Worm (Caenorhabditis elegans): ENCODE data around the gene ZK105.14.

Gene ZK105.14

ce11 chrV:7734909-7735308 is 13.1 kb upstream of the ZK105.14 start, which contains the start of gene clic-1 (continued):
- TF ChIP-seq ceh-82 (tag; optimal IDR thresholded peaks at IDR 0.05): no peak
- TF ChIP-seq egl-27 (tag; optimal IDR thresholded peaks at IDR 0.05): peak; percentile 7
- no peak for TF ChIP-seq elt-3 (tag; optimal IDR thresholded peaks at IDR 0.05)
- TF ChIP-seq C34F6.9 (tag; optimal IDR thresholded peaks at IDR 0.05): peak; percentile 78

DNA sequence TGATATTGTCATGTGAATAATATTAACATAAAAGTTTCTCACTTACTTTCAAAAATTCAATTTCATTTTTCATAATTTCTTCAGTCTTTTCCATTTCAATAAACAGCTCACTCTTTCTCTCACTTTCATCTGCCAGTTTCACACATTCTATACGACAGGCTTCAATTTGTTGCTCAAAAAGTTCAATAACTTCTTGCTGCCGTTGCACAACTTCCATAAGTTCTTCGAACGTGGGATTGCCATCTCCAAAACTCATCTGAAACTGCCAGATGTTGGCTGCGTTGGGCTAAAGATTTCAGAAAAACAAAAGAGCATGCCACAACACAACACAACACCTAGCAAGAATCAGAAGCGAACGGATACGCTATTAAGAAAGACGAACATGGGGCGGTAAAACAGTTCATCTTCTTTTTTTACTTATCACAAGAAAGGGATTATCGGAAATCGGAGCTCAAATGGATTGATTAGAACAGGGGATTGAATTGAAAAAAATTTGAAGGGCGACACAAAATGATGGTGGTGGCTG is 11.5 kb upstream of the ZK105.14 start:
- peak; percentile 4 for TF ChIP-seq ceh-16 (tag; optimal IDR thresholded peaks at IDR 0.05)
- no peak for TF ChIP-seq C34F6.9 (tag; optimal IDR thresholded peaks at IDR 0.05)
- no peak for TF ChIP-seq sma-9 (GFP tag; optimal IDR thresholded peaks at IDR 0.05)
- TF ChIP-seq sma-9 (tag; optimal IDR thresholded peaks at IDR 0.05): no peak
- TF ChIP-seq crh-2 (tag; optimal IDR thresholded peaks at IDR 0.05): no peak
- TF ChIP-seq mbf-1 (tag; optimal IDR thresholded peaks at IDR 0.05): no peak
- TF ChIP-seq lin-13 (GFP tag; optimal IDR thresholded peaks at IDR 0.05): peak; percentile 20
- no peak for TF ChIP-seq lsy-2 (tag; optimal IDR thresholded peaks at IDR 0.05)
- no peak for TF ChIP-seq sma-3 (GFP tag; optimal IDR thresholded peaks at IDR 0.05)
- no peak for TF ChIP-seq fos-1 (tag; optimal IDR thresholded peaks at IDR 0.05)

- TF ChIP-seq ZK546.5 (tag; optimal IDR thresholded peaks at IDR 0.05): no peak
- peak; percentile 20 for TF ChIP-seq nhr-6 (tag; optimal IDR thresholded peaks at IDR 0.05)
- TF ChIP-seq nhr-77 (tag; optimal IDR thresholded peaks at IDR 0.05): no peak
- TF ChIP-seq alr-1 (tag; optimal IDR thresholded peaks at IDR 0.05): no peak
- TF ChIP-seq lin-11 (tag; optimal IDR thresholded peaks at IDR 0.05): no peak
- no peak for TF ChIP-seq snpc-4 (tag; optimal IDR thresholded peaks at IDR 0.05)
- peak; percentile 67 for TF ChIP-seq nhr-129 (tag; optimal IDR thresholded peaks at IDR 0.05)
- TF ChIP-seq sma-3 (GFP tag; optimal IDR thresholded peaks at IDR 0.05): peak; percentile 57
- peak; percentile 42 for TF ChIP-seq sma-9 (GFP tag; optimal IDR thresholded peaks at IDR 0.05)
- no peak for TF ChIP-seq sma-9 (tag; optimal IDR thresholded peaks at IDR 0.05)
- no peak for TF ChIP-seq mbf-1 (tag; optimal IDR thresholded peaks at IDR 0.05)
- TF ChIP-seq ama-1 (optimal IDR thresholded peaks at IDR 0.05): peak; percentile 61
- peak; percentile 49 for TF ChIP-seq nhr-21 (tag; optimal IDR thresholded peaks at IDR 0.05)
- no peak for TF ChIP-seq elt-1 (tag; optimal IDR thresholded peaks at IDR 0.05)
- TF ChIP-seq unc-39 (tag; optimal IDR thresholded peaks at IDR 0.05): no peak
- peak; percentile 68 for TF ChIP-seq crh-2 (tag; optimal IDR thresholded peaks at IDR 0.05)
- no peak for TF ChIP-seq nhr-23 (tag; optimal IDR thresholded peaks at IDR 0.05)
- TF ChIP-seq nhr-11 (tag; optimal IDR thresholded peaks at IDR 0.05): no peak
- TF ChIP-seq blmp-1 (tag; optimal IDR thresholded peaks at IDR 0.05; ENCODE audit: insufficient read depth): no peak
- no peak for TF ChIP-seq ztf-1 (GFP tag; conservative IDR thresholded peaks at IDR 0.05)
- TF ChIP-seq nhr-10 (tag; optimal IDR thresholded peaks at IDR 0.05): no peak
- peak; percentile 46 for TF ChIP-seq nhr-25 (tag; optimal IDR thresholded peaks at IDR 0.05)
- no peak for TF ChIP-seq zag-1 (tag; optimal IDR thresholded peaks at IDR 0.05)
- TF ChIP-seq sem-4 (tag; optimal IDR thresholded peaks at IDR 0.05): peak; percentile 19
- no peak for TF ChIP-seq lin-39 (tag; optimal IDR thresholded peaks at IDR 0.05)
- no peak for TF ChIP-seq ceh-82 (tag; optimal IDR thresholded peaks at IDR 0.05)
- peak in 1 of 2 experiments; percentile 52 for TF ChIP-seq lsy-2 (tag; optimal IDR thresholded peaks at IDR 0.05)
- no peak for TF ChIP-seq mab-5 (tag; optimal IDR thresholded peaks at IDR 0.05)
- no peak for TF ChIP-seq ztf-11 (tag; optimal IDR thresholded peaks at IDR 0.05)
- peak; percentile 68 for TF ChIP-seq F13H6.1 (tag; optimal IDR thresholded peaks at IDR 0.05)
- no peak for TF ChIP-seq nhr-237 (tag; optimal IDR thresholded peaks at IDR 0.05)
- TF ChIP-seq gmeb-1 (tag; optimal IDR thresholded peaks at IDR 0.05): peak; percentile 42
- TF ChIP-seq lin-13 (GFP tag; optimal IDR thresholded peaks at IDR 0.05): peak; percentile 44
- no peak for TF ChIP-seq nhr-12 (tag; optimal IDR thresholded peaks at IDR 0.05)
- TF ChIP-seq aly-2 (tag; optimal IDR thresholded peaks at IDR 0.05): no peak
- TF ChIP-seq fos-1 (tag; optimal IDR thresholded peaks at IDR 0.05): peak; percentile 63
- no peak for TF ChIP-seq unc-62 (GFP tag; optimal IDR thresholded peaks at IDR 0.05)
- peak; percentile 57 for TF ChIP-seq Y55F3AM.14 (GFP tag; optimal IDR thresholded peaks at IDR 0.05)
- TF ChIP-seq dmd-4 (tag; optimal IDR thresholded peaks at IDR 0.05): no peak
- no peak for TF ChIP-seq peb-1 (tag; optimal IDR thresholded peaks at IDR 0.05)
- no peak for TF ChIP-seq R02D3.7 (tag; optimal IDR thresholded peaks at IDR 0.05)
- TF ChIP-seq elt-3 (tag; optimal IDR thresholded peaks at IDR 0.05): no peak
- TF ChIP-seq ztf-4 (tag; optimal IDR thresholded peaks at IDR 0.05): peak; percentile 63
- no peak for TF ChIP-seq mdl-1 (tag; optimal IDR thresholded peaks at IDR 0.05)
- TF ChIP-seq skn-1 (tag; optimal IDR thresholded peaks at IDR 0.05): no peak
- TF ChIP-seq egl-27 (tag; optimal IDR thresholded peaks at IDR 0.05): no peak
- TF ChIP-seq ceh-16 (tag; optimal IDR thresholded peaks at IDR 0.05): no peak
- peak; percentile 24 for TF ChIP-seq unc-55 (GFP tag; optimal IDR thresholded peaks at IDR 0.05)
- peak; percentile 15 for TF ChIP-seq C34F6.9 (tag; optimal IDR thresholded peaks at IDR 0.05)
Measured at ce11 chrV:7730488-7730887, 8.6 kb upstream of the ZK105.14 start.

All from whole organism, L2 larva.